Worm (Caenorhabditis elegans) whole organism, L4 larva: Measurements from ENCODE around the gene B0524.2.

ENCODE experiments used
- F44E2.7 ChIP-seq: fragments of 200-800 bp; sonication (Bioruptor generic); IDR thresholded peaks from 2 replicates; pipeline ENCODE4 v2.1.2; 2022; ENCODE audit warnings: missing genetic modification characterization, missing compliant biosample characterization
- T26A8.4 ChIP-seq: fragments of 200-800 bp; sonication (Bioruptor generic); IDR thresholded peaks from 2 replicates; pipeline ENCODE4 v1.3.6; 2022; ENCODE audit warnings: missing genetic modification characterization, missing compliant biosample characterization
- Y48G9A.11 ChIP-seq: fragments of 200-800 bp; sonication (Bioruptor generic); IDR thresholded peaks from 2 replicates; pipeline ENCODE4 v1.3.6; 2022; ENCODE audit warnings: missing genetic modification reagents, missing genetic modification characterization, missing compliant biosample characterization
- aha-1 ChIP-seq: fragments of 150-350 bp; peaks from one replicate; lab custom pipeline; 2014; ENCODE audit warnings: missing biosample characterization, missing genetic modification characterization
- aly-2 ChIP-seq: sonication (generic microtip); optimal IDR thresholded peaks from 2 replicates; lab custom pipeline; 2018; ENCODE audit warnings: missing biosample characterization, missing genetic modification characterization
- attf-4 ChIP-seq: sonication (generic microtip); optimal IDR thresholded peaks from 3 replicates; lab custom pipeline; 2017; ENCODE audit warnings: missing biosample characterization, missing genetic modification characterization
- ceh-28 ChIP-seq: fragments of 150-350 bp; optimal IDR thresholded peaks from 2 replicates; lab custom pipeline; 2014; ENCODE audit warnings: missing biosample characterization, missing genetic modification reagents, missing genetic modification characterization
- ces-1 ChIP-seq: fragments of 150-350 bp; sonication (generic microtip); optimal IDR thresholded peaks from 4 replicates; lab custom pipeline; 2014; ENCODE audit warnings: missing biosample characterization, missing genetic modification reagents, missing genetic modification characterization
- cey-2 ChIP-seq: sonication (generic microtip); optimal IDR thresholded peaks from 3 replicates; lab custom pipeline; 2017; ENCODE audit warnings: missing genetic modification characterization, mild to moderate bottlenecking, missing compliant biosample characterization, antibody characterized with exemption, borderline replicate concordance; ENCODE audit not compliant: insufficient read depth
- daf-8 ChIP-seq: fragments of 200-800 bp; sonication (Bioruptor generic); IDR thresholded peaks from 2 replicates; pipeline ENCODE4 v1.3.6; 2022; ENCODE audit warnings: missing genetic modification characterization, missing compliant biosample characterization
- fkh-10 ChIP-seq: fragments of 150-350 bp; optimal IDR thresholded peaks from 2 replicates; lab custom pipeline; 2014; ENCODE audit warnings: missing biosample characterization, missing genetic modification reagents, missing genetic modification characterization
- gei-8 ChIP-seq: fragments of 200-800 bp; sonication (Bioruptor generic); optimal IDR thresholded peaks from 2 replicates; lab custom pipeline; 2018; ENCODE audit warnings: mild to moderate bottlenecking, missing genetic modification characterization, missing compliant biosample characterization
- hlh-11 ChIP-seq: fragments of 200-800 bp; sonication (Bioruptor generic); optimal IDR thresholded peaks from 2 replicates; lab custom pipeline; 2018; ENCODE audit warnings: mild to moderate bottlenecking, missing genetic modification characterization, missing compliant biosample characterization
- hlh-30 ChIP-seq: sonication (generic microtip); optimal IDR thresholded peaks from 2 replicates; lab custom pipeline; 2017; ENCODE audit warnings: antibody characterized with exemption, mild to moderate bottlenecking, missing genetic modification characterization, missing compliant biosample characterization; ENCODE audit not compliant: insufficient read depth
- hmg-1.1 ChIP-seq: fragments of 200-800 bp; sonication (Bioruptor generic); IDR thresholded peaks from 2 replicates; pipeline ENCODE4 v1.3.6; 2022; ENCODE audit warnings: missing genetic modification reagents, missing genetic modification characterization, missing compliant biosample characterization
- lin-1 ChIP-seq: fragments of 200-800 bp; sonication (Bioruptor generic); IDR thresholded peaks from 2 replicates; pipeline ENCODE4 v1.3.6; 2022; ENCODE audit warnings: missing genetic modification reagents, missing genetic modification characterization, missing compliant biosample characterization
- lin-39 ChIP-seq: fragments of 150-350 bp; optimal IDR thresholded peaks from 2 replicates; lab custom pipeline; 2014; ENCODE audit warnings: missing biosample characterization, missing genetic modification reagents, missing genetic modification characterization
- mdt-29 ChIP-seq: fragments of 200-800 bp; sonication (Bioruptor generic); IDR thresholded peaks from 2 replicates; pipeline ENCODE4 v1.3.6; 2022; ENCODE audit warnings: missing genetic modification reagents, missing genetic modification characterization, missing compliant biosample characterization
- mep-1 ChIP-seq: fragments of 150-350 bp; sonication (generic microtip); optimal IDR thresholded peaks from 3 replicates; lab custom pipeline; 2014; ENCODE audit warnings: missing biosample characterization, missing genetic modification characterization
- mes-2 ChIP-seq: sonication (generic microtip); optimal IDR thresholded peaks from 2 replicates; lab custom pipeline; 2016; ENCODE audit warnings: missing genotype, mild to moderate bottlenecking, missing genetic modification characterization, missing compliant biosample characterization; ENCODE audit not compliant: poor library complexity, severe bottlenecking
- nhr-10 ChIP-seq: fragments of 150-350 bp; optimal IDR thresholded peaks from 2 replicates; lab custom pipeline; 2014; ENCODE audit warnings: missing biosample characterization, missing genetic modification characterization
- nhr-11 ChIP-seq: fragments of 150-350 bp; optimal IDR thresholded peaks from 2 replicates; lab custom pipeline; 2014; ENCODE audit warnings: missing biosample characterization, missing genetic modification characterization
- nhr-25 ChIP-seq: sonication (generic microtip); optimal IDR thresholded peaks from 2 replicates; lab custom pipeline; 2017; ENCODE audit warnings: missing genetic modification characterization, mild to moderate bottlenecking, missing compliant biosample characterization, antibody characterized with exemption, moderate library complexity, borderline replicate concordance; ENCODE audit not compliant: insufficient read depth
- nhr-28 ChIP-seq: fragments of 150-350 bp; optimal IDR thresholded peaks from 2 replicates; lab custom pipeline; 2014; ENCODE audit warnings: missing biosample characterization, missing genetic modification characterization
- nhr-6 ChIP-seq: fragments of 150-350 bp; optimal IDR thresholded peaks from 2 replicates; lab custom pipeline; 2014; ENCODE audit warnings: missing biosample characterization, missing genetic modification characterization
- sdz-12 ChIP-seq: fragments of 200-800 bp; sonication (Bioruptor generic); optimal IDR thresholded peaks from 2 replicates; lab custom pipeline; 2018; ENCODE audit warnings: mild to moderate bottlenecking, missing genetic modification characterization, missing compliant biosample characterization
- set-16 ChIP-seq: fragments of 200-800 bp; sonication (Bioruptor generic); IDR thresholded peaks from 2 replicates; pipeline ENCODE4 v1.3.6; 2022; ENCODE audit warnings: missing genetic modification reagents, missing genetic modification characterization, missing compliant biosample characterization
- spr-1 ChIP-seq: sonication (generic microtip); optimal IDR thresholded peaks from 2 replicates; lab custom pipeline; 2016; ENCODE audit warnings: mild to moderate bottlenecking, missing genetic modification characterization, missing compliant biosample characterization
- tra-1 ChIP-seq: fragments of 200-800 bp; sonication (Bioruptor generic); IDR thresholded peaks from 2 replicates; pipeline ENCODE4 v1.3.6; 2022; ENCODE audit warnings: missing genetic modification reagents, missing genetic modification characterization, missing compliant biosample characterization
- unc-62 ChIP-seq, 3 experiments: fragments of 150-350 bp in 1 of 3; sonication (generic microtip); optimal IDR thresholded peaks in 2 of 3; peaks in 1 of 3; 1 replicate in 1 of 3; 2 replicates in 2 of 3; lab custom pipeline; 2014 to 2017; ENCODE audit warnings: missing biosample characterization in 3 of 3, missing genetic modification characterization in 3 of 3, missing genetic modification reagents in 3 of 3, missing genotype in 1 of 3

Gene B0524.2

DNA sequence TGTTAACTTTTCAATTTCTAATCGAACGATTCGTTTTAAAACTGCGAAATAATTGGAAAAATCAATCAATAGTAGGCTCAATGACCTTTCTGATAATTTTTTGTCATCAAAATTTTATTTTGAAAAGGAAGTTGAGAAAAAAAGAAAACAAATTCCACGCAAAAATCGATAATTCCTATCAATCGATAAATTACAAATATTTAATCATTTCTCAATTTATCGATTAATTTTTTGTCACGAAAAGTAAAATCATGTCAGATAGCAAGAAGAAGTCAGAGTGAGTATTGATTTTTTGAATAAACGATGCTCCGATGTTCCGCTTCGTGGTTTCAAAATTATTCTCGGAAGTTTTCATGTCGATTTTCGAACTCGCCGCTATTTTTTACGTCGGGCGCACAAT is at the start of gene B0524.2, which contains the start of gene B0524.5:
TSS of gene B0524.2 (plus strand) at position 207 of the 400 bp plus-strand sequence.
TSS of gene B0524.5 (minus strand) at position 40 of the 400 bp plus-strand sequence.
- TF ChIP-seq lin-39 (tag; lab: Kevin White, UChicago) (no peak), ceh-28 (tag; lab: Kevin White, UChicago) (peak; percentile 91)

DNA sequence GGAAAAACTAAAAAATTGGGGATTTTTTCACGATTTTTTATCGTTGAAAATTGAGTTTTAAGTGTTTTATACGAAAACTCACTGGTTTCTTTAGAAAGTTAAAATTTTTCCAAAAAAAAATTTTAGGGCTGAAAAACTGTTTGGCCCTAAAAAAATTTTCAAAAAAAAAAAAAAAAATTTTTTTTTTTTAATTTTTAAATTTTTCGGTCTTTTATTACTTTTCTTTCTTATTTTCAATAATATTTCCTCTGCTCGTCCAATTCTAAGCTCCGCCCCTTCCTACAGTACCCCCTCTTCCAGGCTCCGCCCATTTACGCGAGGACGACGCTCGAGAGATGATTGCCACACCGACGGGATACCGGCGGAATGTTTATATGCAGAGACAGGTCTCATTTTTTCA is 45.1 kb upstream of the B0524.2 start, which contains the start of gene pqn-82:
TSS of gene pqn-82 (plus strand) at position 301 of the 400 bp plus-strand sequence.
- TF ChIP-seq spr-1 (no peak), hlh-11 (no peak), mdt-29 (no peak), Y48G9A.11 (no peak), nhr-11 (no peak), fkh-10 (GFP tag; lab: Kevin White, UChicago) (no peak), aly-2 (tag; lab: Kevin White, UChicago) (no peak), daf-8 (no peak), nhr-10 (no peak), nhr-6 (tag; lab: Kevin White, UChicago) (no peak)

ce11 chrIII:1852126-1852717 is 41.6 kb upstream of the B0524.2 start:
- TF ChIP-seq mes-2 (tag; lab: Kevin White, UChicago) (no peak), lin-1 (GFP tag; lab: Robert Waterston, UW) (no peak), set-16 (GFP tag; lab: Robert Waterston, UW) (peak; percentile 77; the same call in 1 of the 2 replicates), hlh-30 (tag; lab: Kevin White, UChicago) (no peak), ces-1 (no peak), attf-4 (no peak), F44E2.7 (GFP tag; lab: Robert Waterston, UW) (no peak), T26A8.4 (GFP tag; lab: Robert Waterston, UW) (no peak), tra-1 (GFP tag; lab: Robert Waterston, UW) (no peak), daf-8 (no peak), gei-8 (GFP tag; lab: Kevin White, UChicago) (no peak), ceh-28 (tag; lab: Kevin White, UChicago) (peak; percentile 68), aha-1 (no peak), cey-2 (tag; lab: Kevin White, UChicago) (no peak), nhr-6 (tag; lab: Kevin White, UChicago) (no peak)

ce11 chrIII:1853944-1854343 is 39.9 kb upstream of the B0524.2 start:
- TF ChIP-seq nhr-28, result peak; percentile 31
- TF ChIP-seq mes-2 (tag; lab: Kevin White, UChicago), result no peak
- TF ChIP-seq nhr-25 (tag; lab: Kevin White, UChicago), result peak; percentile 3
- TF ChIP-seq hlh-30 (tag; lab: Kevin White, UChicago), result peak; percentile 8
- peak; percentile 4 for TF ChIP-seq aha-1
- peak; percentile 29 for TF ChIP-seq hlh-11
- TF ChIP-seq mep-1 (tag; lab: Kevin White, UChicago), result peak; percentile 13
- TF ChIP-seq unc-62 (GFP tag; optimal IDR thresholded peaks at IDR 0.05 in 1 of 2; lab: Kevin White, UChicago), result no peak
- TF ChIP-seq unc-62 (tag; optimal IDR thresholded peaks at IDR 0.05; lab: Kevin White, UChicago), result no peak
- peak; percentile 47; the same call in 1 of the 2 replicates for TF ChIP-seq hmg-1.1
- no peak for TF ChIP-seq fkh-10 (GFP tag; lab: Kevin White, UChicago)
- TF ChIP-seq, all 104 proteins: peak for 7

ce11 chrIII:1855092-1855491 is 38.8 kb upstream of the B0524.2 start, which contains the start of gene hlh-33:
hlh-33 (plus strand) TSS chrIII:1855392.
- TF ChIP-seq sdz-12 (no peak), unc-62 (GFP tag; optimal IDR thresholded peaks at IDR 0.05 in 1 of 2; lab: Kevin White, UChicago) (peak in 1 of 2 experiments; percentile 51), unc-62 (tag; optimal IDR thresholded peaks at IDR 0.05; lab: Kevin White, UChicago) (no peak)
